Worm (Caenorhabditis elegans): ENCODE measurements around the gene H20J04.4.
A peak's percentile ranks its signal among the peaks of the same experiment; 100 is the strongest.

The H20J04.4 gene

DNA sequence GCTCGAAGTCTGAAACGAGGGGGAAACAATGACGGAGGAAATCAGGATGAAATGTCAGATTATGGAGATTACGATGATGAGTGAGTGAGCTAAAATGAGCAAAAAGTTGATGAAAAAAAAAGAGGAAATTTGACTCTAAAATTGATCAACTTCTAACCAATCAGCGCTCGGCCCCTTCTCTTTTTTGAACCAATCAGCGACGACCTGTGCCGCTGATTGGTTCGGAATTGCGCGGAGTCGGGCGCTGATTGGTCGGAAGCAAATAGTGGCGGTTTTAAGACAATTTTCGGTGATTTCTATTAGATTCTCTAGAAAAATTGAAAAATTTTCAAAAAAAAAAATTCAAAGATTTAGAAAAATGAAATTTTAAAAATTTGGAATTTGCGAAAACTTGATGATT is 8.9 kb downstream of the H20J04.4 start:
- TF ChIP-seq C38D4.7 (GFP tag; optimal IDR thresholded peaks at IDR 0.05) (no peak), sox-2 (GFP tag; IDR thresholded peaks at IDR 0.05) (no peak), nhr-11 (tag; optimal IDR thresholded peaks at IDR 0.05) (no peak), sdc-2 (tag; optimal IDR thresholded peaks at IDR 0.05) (no peak), nfya-1 (tag; optimal IDR thresholded peaks at IDR 0.05) (peak; percentile 90)

ce11 chrII:4339882-4340281 is 11.1 kb downstream of the H20J04.4 start, which contains the start of gene athp-2:
TSS of gene athp-2 (plus strand) at chrII:4340182.
- TF ChIP-seq zip-5 (tag; optimal IDR thresholded peaks at IDR 0.05) = no peak
- no peak for TF ChIP-seq unc-55 (GFP tag; optimal IDR thresholded peaks at IDR 0.05)
- no peak for TF ChIP-seq ceh-48 (tag; optimal IDR thresholded peaks at IDR 0.05)
- TF ChIP-seq lim-6 (tag; optimal IDR thresholded peaks at IDR 0.05) = no peak
- TF ChIP-seq ceh-30 (tag; optimal IDR thresholded peaks at IDR 0.05) = no peak
- TF ChIP-seq ceh-45 (GFP tag; IDR thresholded peaks at IDR 0.05) = no peak
- no peak for TF ChIP-seq tbx-2 (tag; optimal IDR thresholded peaks at IDR 0.05)
- no peak for TF ChIP-seq pha-4 (tag; optimal IDR thresholded peaks at IDR 0.05)
- no peak for TF ChIP-seq Y22D7AL.16 (tag; optimal IDR thresholded peaks at IDR 0.05)
- TF ChIP-seq unc-42 (tag; optimal IDR thresholded peaks at IDR 0.05) = no peak
- TF ChIP-seq ceh-2 (tag; optimal IDR thresholded peaks at IDR 0.05) = no peak

DNA sequence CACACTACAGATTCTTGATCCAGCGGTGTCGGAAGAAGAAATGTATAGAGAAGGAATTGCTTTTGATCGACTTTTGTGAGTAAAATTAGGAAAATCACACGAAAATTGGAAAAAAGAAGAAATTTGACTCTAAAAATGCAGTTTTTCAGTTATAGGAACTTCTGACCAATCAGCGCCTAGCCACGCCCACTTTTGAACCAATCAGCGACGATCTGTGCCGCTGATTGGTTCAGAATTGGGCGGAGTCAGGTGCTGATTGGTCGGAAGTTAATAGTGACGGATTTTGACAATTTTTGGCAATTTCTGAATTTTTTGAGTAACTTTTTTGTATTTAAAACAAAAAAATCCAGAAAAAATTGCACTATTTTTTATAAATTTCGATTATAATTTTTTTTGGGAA is 12.7 kb downstream of the H20J04.4 start:
- TF ChIP-seq nfya-1 (tag; optimal IDR thresholded peaks at IDR 0.05) = peak; percentile 98
- TF ChIP-seq elt-2 (tag; optimal IDR thresholded peaks at IDR 0.05) = no peak

- TF ChIP-seq hlh-6 (tag; optimal IDR thresholded peaks at IDR 0.05) (peak; percentile 30), unc-42 (tag; optimal IDR thresholded peaks at IDR 0.05) (no peak), che-1 (tag; optimal IDR thresholded peaks at IDR 0.05) (no peak)
Measured at ce11 chrII:4344317-4344716, 15.5 kb downstream of the H20J04.4 start.

DNA sequence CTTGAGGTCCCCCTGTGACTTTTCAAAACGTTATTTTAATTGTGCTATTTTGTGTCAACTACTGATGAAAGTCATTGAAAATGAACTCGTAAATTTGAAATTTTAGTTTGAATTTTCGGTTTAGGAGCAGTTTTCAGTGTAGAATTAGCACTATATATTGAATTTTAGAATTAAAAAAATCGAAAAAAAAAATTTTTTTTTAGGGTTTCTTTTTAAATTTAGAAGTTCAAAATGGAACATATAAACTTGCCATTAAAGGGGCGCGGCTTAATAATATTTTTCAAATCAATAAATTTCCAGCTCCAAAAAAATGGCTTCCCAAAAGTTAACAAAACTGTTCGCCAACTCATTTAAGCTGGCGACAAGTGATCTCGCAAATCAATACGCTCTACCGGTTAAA is 22.1 kb downstream of the H20J04.4 start, which contains the start of gene H20J04.9:
H20J04.9 (plus strand) TSS at position 301 of the 400 bp plus-strand sequence.
- TF ChIP-seq unc-42 (tag; optimal IDR thresholded peaks at IDR 0.05) = no peak
- TF ChIP-seq K02D7.2 (tag; optimal IDR thresholded peaks at IDR 0.05) = no peak
- TF ChIP-seq pag-3 (tag; optimal IDR thresholded peaks at IDR 0.05; ENCODE audit: borderline replicate concordance) = no peak
- no peak for TF ChIP-seq ceh-22 (tag; optimal IDR thresholded peaks at IDR 0.05)
- TF ChIP-seq ahr-1 (tag; optimal IDR thresholded peaks at IDR 0.05) = no peak
- TF ChIP-seq npax-4 (tag; optimal IDR thresholded peaks at IDR 0.05) = no peak
- TF ChIP-seq hlh-13 (GFP tag; optimal IDR thresholded peaks at IDR 0.05) = no peak
- TF ChIP-seq pha-2 (tag; optimal IDR thresholded peaks at IDR 0.05) = no peak
- no peak for TF ChIP-seq ceh-18 (tag; optimal IDR thresholded peaks at IDR 0.05)
- TF ChIP-seq C08G9.2 (tag; optimal IDR thresholded peaks at IDR 0.05) = no peak

ce11 chrII:4355217-4355616 is 26.4 kb downstream of the H20J04.4 start, which contains the start of the genes H20J04.7 and H20J04.1:
TSS of gene H20J04.7 (minus strand) at chrII:4355317.
TSS of gene H20J04.1 (plus strand) at chrII:4355613.
- TF ChIP-seq pag-3 (tag; optimal IDR thresholded peaks at IDR 0.05; ENCODE audit: borderline replicate concordance) (no peak), rnt-1 (tag; optimal IDR thresholded peaks at IDR 0.05) (no peak), unc-55 (GFP tag; optimal IDR thresholded peaks at IDR 0.05) (no peak), unc-3 (GFP tag; conservative IDR thresholded peaks at IDR 0.05) (no peak), unc-3 (tag; optimal IDR thresholded peaks at IDR 0.05) (no peak), pha-4 (tag; optimal IDR thresholded peaks at IDR 0.05) (no peak), hlh-15 (tag; optimal IDR thresholded peaks at IDR 0.05) (no peak), pqm-1 (tag; optimal IDR thresholded peaks at IDR 0.05) (no peak), sdc-2 (tag; optimal IDR thresholded peaks at IDR 0.05) (no peak), elt-4 (tag; optimal IDR thresholded peaks at IDR 0.05) (no peak), madf-2 (tag; optimal IDR thresholded peaks at IDR 0.05) (no peak), nhr-232 (tag; optimal IDR thresholded peaks at IDR 0.05) (no peak), ets-4 (tag; optimal IDR thresholded peaks at IDR 0.05) (no peak)

Data from whole organism, late embryonic.